Fruit fly (Drosophila melanogaster) whole organism, prepupa: Measurements from ENCODE around the gene Gnpnat.

Experiments used
- Lpt ChIP-seq: fragments of 200-800 bp; sonication (Bioruptor generic); optimal IDR thresholded peaks from 3 replicates; lab custom pipeline; 2016; ENCODE audit warnings: missing biosample characterization, missing genetic modification characterization
- dac ChIP-seq: fragments of 200-800 bp; sonication (Bioruptor generic); optimal IDR thresholded peaks from 2 replicates; lab custom pipeline; 2017; ENCODE audit warnings: missing biosample characterization, mild to moderate bottlenecking, missing genetic modification characterization
- esn ChIP-seq: fragments of 200-800 bp; sonication (Bioruptor generic); optimal IDR thresholded peaks from 2 replicates; lab custom pipeline; 2016; ENCODE audit warnings: missing biosample characterization, mild to moderate bottlenecking, missing genetic modification characterization, moderate library complexity
- fkh ChIP-seq: fragments of 200-800 bp; sonication (Bioruptor generic); optimal IDR thresholded peaks from 3 replicates; lab custom pipeline; 2017; ENCODE audit warnings: missing biosample characterization, mild to moderate bottlenecking, missing genetic modification characterization, moderate library complexity
- pdm3 ChIP-seq: fragments of 200-800 bp; sonication (Bioruptor generic); optimal IDR thresholded peaks from 3 replicates; lab custom pipeline; 2016; ENCODE audit warnings: missing biosample characterization, missing genetic modification characterization
- svp ChIP-seq: fragments of 200-800 bp; sonication (Bioruptor generic); peaks from one replicate; lab custom pipeline; 2016; ENCODE audit warnings: missing biosample characterization, missing genetic modification characterization

dm6 chr3R:29716043-29716781, 21.9 kb upstream of the Gnpnat start:
- TF ChIP-seq fkh (GFP tag; lab: Kevin White, UChicago), result no peak
- TF ChIP-seq dac, result no peak
- TF ChIP-seq svp (GFP tag; lab: Kevin White, UChicago), result no peak
- no peak for TF ChIP-seq pdm3
- TF ChIP-seq Lpt (GFP tag; lab: Kevin White, UChicago), result no peak
- no peak for TF ChIP-seq esn (GFP tag; lab: Kevin White, UChicago)
